Worm (Caenorhabditis elegans) whole organism, L3 larva: ENCODE measurements around the gene mam-5.

ENCODE experiments used
- ceh-16 ChIP-seq: sonication (generic microtip); optimal IDR thresholded peaks from 2 replicates; lab custom pipeline; 2017; ENCODE audit warnings: missing biosample characterization, missing genetic modification characterization
- lin-39 ChIP-seq: fragments of 150-350 bp; optimal IDR thresholded peaks from 2 replicates; lab custom pipeline; 2018; ENCODE audit warnings: missing biosample characterization, missing genetic modification reagents, missing genetic modification characterization
- nhr-43 ChIP-seq: sonication (generic microtip); optimal IDR thresholded peaks from 2 replicates; lab custom pipeline; 2016; ENCODE audit warnings: mild to moderate bottlenecking, missing genetic modification characterization, missing compliant biosample characterization; ENCODE audit not compliant: poor library complexity, severe bottlenecking
- snpc-4 ChIP-seq: fragments of 150-350 bp; optimal IDR thresholded peaks from 2 replicates; lab custom pipeline; 2014; ENCODE audit warnings: missing biosample characterization, missing genetic modification characterization
- tbx-2 ChIP-seq: sonication (generic microtip); optimal IDR thresholded peaks from 2 replicates; lab custom pipeline; 2016; ENCODE audit warnings: mild to moderate bottlenecking, missing genetic modification characterization, missing compliant biosample characterization
- unc-62 ChIP-seq: fragments of 150-350 bp; sonication (generic microtip); optimal IDR thresholded peaks from 4 replicates; lab custom pipeline; 2014; ENCODE audit warnings: missing biosample characterization, missing genetic modification reagents, missing genetic modification characterization
- ztf-11 ChIP-seq: fragments of 150-350 bp; optimal IDR thresholded peaks from 2 replicates; lab custom pipeline; 2014; ENCODE audit warnings: missing biosample characterization, missing genetic modification characterization

- TF ChIP-seq lin-39 (tag; lab: Kevin White, UChicago): no peak
- TF ChIP-seq unc-62 (GFP tag; lab: Kevin White, UChicago): no peak
- no peak for TF ChIP-seq snpc-4
- no peak for TF ChIP-seq tbx-2 (tag; lab: Kevin White, UChicago)
- no peak for TF ChIP-seq ztf-11 (tag; lab: Kevin White, UChicago)
- no peak for TF ChIP-seq nhr-43 (tag; lab: Kevin White, UChicago)
- no peak for TF ChIP-seq ceh-16 (tag; lab: Kevin White, UChicago)
Observed at ce11 chrV:9991610-9992009, 39.1 kb downstream of the mam-5 start, which contains the start of the genes rde-1 and trpp-6.
